Worm (Caenorhabditis elegans) whole organism, L3 larva: Measurements from ENCODE around the gene lbp-3.

Experiments used
- R02D3.7 ChIP-seq: fragments of 150-350 bp; optimal IDR thresholded peaks from 2 replicates; lab custom pipeline; 2014; ENCODE audit warnings: missing biosample characterization, missing genetic modification characterization
- ceh-82 ChIP-seq: fragments of 150-350 bp; optimal IDR thresholded peaks from 2 replicates; lab custom pipeline; 2014; ENCODE audit warnings: missing biosample characterization, missing genetic modification characterization
- egl-27 ChIP-seq: sonication (generic microtip); optimal IDR thresholded peaks from 4 replicates; lab custom pipeline; 2017; ENCODE audit warnings: missing biosample characterization, missing genetic modification reagents, missing genetic modification characterization
- fkh-10 ChIP-seq: sonication (generic microtip); optimal IDR thresholded peaks from 2 replicates; lab custom pipeline; 2017; ENCODE audit warnings: missing biosample characterization, missing genetic modification reagents, missing genetic modification characterization
- mdl-1 ChIP-seq: fragments of 150-350 bp; optimal IDR thresholded peaks from 2 replicates; lab custom pipeline; 2014; ENCODE audit warnings: missing biosample characterization, missing genetic modification characterization
- nfya-1 ChIP-seq: sonication (generic microtip); optimal IDR thresholded peaks from 2 replicates; lab custom pipeline; 2017; ENCODE audit warnings: missing genetic modification characterization, mild to moderate bottlenecking, missing compliant biosample characterization, antibody characterized with exemption, moderate library complexity; ENCODE audit not compliant: insufficient read depth
- ztf-11 ChIP-seq: fragments of 150-350 bp; optimal IDR thresholded peaks from 2 replicates; lab custom pipeline; 2014; ENCODE audit warnings: missing biosample characterization, missing genetic modification characterization
- ztf-4 ChIP-seq: fragments of 150-350 bp; optimal IDR thresholded peaks from 2 replicates; lab custom pipeline; 2014; ENCODE audit warnings: missing biosample characterization, missing genetic modification characterization

DNA sequence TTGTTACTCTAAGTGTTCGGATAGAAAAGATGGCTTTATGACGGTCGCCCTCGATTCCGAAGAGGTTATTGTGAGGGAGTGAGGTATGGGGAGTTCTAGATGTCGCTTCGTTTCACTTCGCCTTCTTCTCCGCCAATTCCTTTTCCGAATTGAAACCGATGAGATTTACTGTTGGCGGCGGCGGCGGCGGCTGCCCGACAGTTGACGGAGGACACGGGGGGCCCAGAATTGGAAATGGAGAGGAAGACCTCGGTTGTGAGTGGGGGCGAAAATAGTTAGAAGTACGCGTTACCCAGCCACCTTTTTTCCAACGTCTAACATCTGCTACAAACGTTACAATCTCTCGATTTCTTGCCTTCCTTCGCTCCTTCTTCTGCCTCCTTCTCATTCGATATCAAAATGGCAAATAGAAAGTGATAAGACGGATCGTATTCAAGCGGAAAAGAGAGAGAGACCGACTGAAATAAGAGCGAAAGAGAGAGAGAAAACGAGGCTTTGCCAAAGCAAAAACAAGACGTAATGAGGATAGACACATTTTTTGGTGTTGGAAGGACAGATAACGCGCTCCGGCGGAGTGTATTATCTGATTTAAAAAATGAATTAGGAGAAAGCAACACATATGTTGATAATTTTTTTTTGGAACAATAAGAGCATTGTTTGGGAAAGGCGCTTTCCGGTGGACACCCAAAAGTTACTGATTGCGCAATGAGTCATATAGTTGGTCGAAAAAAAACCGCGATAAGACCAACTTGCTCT lies 39.0 kb upstream of the lbp-3 start:
- TF ChIP-seq mdl-1 (tag; lab: Kevin White, UChicago) (no peak), ceh-82 (tag; lab: Kevin White, UChicago) (no peak), ztf-11 (tag; lab: Kevin White, UChicago) (no peak), nfya-1 (no peak), R02D3.7 (tag; lab: Kevin White, UChicago) (no peak), egl-27 (tag; lab: Kevin White, UChicago) (no peak), fkh-10 (GFP tag; lab: Kevin White, UChicago) (no peak), ztf-4 (no peak)
